Fruit fly (Drosophila melanogaster): ENCODE data around the gene RunxA.
A peak's percentile ranks its signal among the peaks of the same experiment; 100 is the strongest.
"Not testable (repeated sequence)": the region's sequence is repeated elsewhere in the genome, so short reads cannot be mapped to it uniquely, and the experiment has no call there.

RunxA gene

dm6 chrX:20629360-20629759, 5.8 kb upstream of the RunxA start:
- TF ChIP-seq br (GFP tag; optimal IDR thresholded peaks at IDR 0.05): no peak
- no peak for TF ChIP-seq GATAd (GFP tag; optimal IDR thresholded peaks at IDR 0.05)
- TF ChIP-seq Hr83 (GFP tag; optimal IDR thresholded peaks at IDR 0.05; ENCODE audit: poor library complexity, severe bottlenecking): no peak

- peak; percentile 74 for TF ChIP-seq Dfd (GFP tag; optimal IDR thresholded peaks at IDR 0.05)
- TF ChIP-seq pan (optimal IDR thresholded peaks at IDR 0.05): no peak
Measured at dm6 chrX:20612979-20613378, 10.6 kb downstream of the RunxA start.

- no peak for TF ChIP-seq Hr78 (GFP tag; optimal IDR thresholded peaks at IDR 0.05)
- no peak for TF ChIP-seq ey (GFP tag; optimal IDR thresholded peaks at IDR 0.05)
- no peak for TF ChIP-seq fru (GFP tag; optimal IDR thresholded peaks at IDR 0.05)
- TF ChIP-seq rgr (GFP tag; optimal IDR thresholded peaks at IDR 0.05): no peak
- no peak for TF ChIP-seq br (GFP tag; optimal IDR thresholded peaks at IDR 0.05)
- TF ChIP-seq dmrt93B (GFP tag; optimal IDR thresholded peaks at IDR 0.05): no peak
- no peak for TF ChIP-seq pan (optimal IDR thresholded peaks at IDR 0.05)
- no peak for TF ChIP-seq lola (GFP tag; optimal IDR thresholded peaks at IDR 0.05)
- TF ChIP-seq GATAd (GFP tag; optimal IDR thresholded peaks at IDR 0.05): no peak
- TF ChIP-seq CG9705 (GFP tag; optimal IDR thresholded peaks at IDR 0.05): no peak
Measured at dm6 chrX:20582821-20583607, 40.6 kb downstream of the RunxA start.

dm6 chrX:20573982-20574381, 49.6 kb downstream of the RunxA start, which contains the start of gene CG42580:
Gene CG42580 (plus strand): TSS chrX:20574282.
- not testable (repeated sequence) for TF ChIP-seq CG9705 (GFP tag; optimal IDR thresholded peaks at IDR 0.05); dl (GFP tag; optimal IDR thresholded peaks at IDR 0.05; ENCODE audit: insufficient read depth in 1 of 2, partially characterized antibody in 2 of 2); usp (GFP tag; optimal IDR thresholded peaks at IDR 0.05)

- no peak for TF ChIP-seq tai (GFP tag; optimal IDR thresholded peaks at IDR 0.05)
- no peak for TF ChIP-seq lola (GFP tag; optimal IDR thresholded peaks at IDR 0.05)
- TF ChIP-seq dmrt93B (GFP tag; optimal IDR thresholded peaks at IDR 0.05): no peak
- no peak for TF ChIP-seq Myc (optimal IDR thresholded peaks at IDR 0.05)
- TF ChIP-seq OdsH (GFP tag; optimal IDR thresholded peaks at IDR 0.05): no peak
- TF ChIP-seq Abd-B (GFP tag; optimal IDR thresholded peaks at IDR 0.05): no peak
- no peak for TF ChIP-seq GATAd (GFP tag; optimal IDR thresholded peaks at IDR 0.05)
- no peak for TF ChIP-seq fru (GFP tag; optimal IDR thresholded peaks at IDR 0.05)
Measured at dm6 chrX:20559582-20559981, 64.0 kb downstream of the RunxA start.

All from whole organism, wandering third instar larva.